Fruit fly (Drosophila melanogaster): Measurements from ENCODE around the gene CG15561.

DNA sequence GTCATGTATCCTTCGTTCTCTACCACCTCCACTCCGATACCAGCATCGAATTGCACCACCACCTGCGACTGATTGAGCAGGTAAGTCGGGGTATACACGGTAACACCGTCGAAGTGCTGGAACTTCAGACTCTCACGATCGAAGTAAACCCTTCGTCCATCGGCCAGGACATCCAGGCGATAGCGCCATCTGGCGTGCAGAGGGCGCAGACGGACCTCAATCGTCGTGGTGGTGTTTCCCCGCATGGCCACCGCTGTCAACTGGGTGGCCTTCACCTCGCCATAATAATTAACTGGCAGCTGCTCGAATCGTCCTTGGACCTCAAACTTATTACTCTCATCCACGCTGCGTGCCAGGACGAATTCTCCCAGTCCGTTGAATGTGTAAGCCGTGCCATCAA, 33.9 kb downstream of the CG15561 start:
- TF ChIP-seq CG14965 (GFP tag; optimal IDR thresholded peaks at IDR 0.05; ENCODE audit: borderline replicate concordance), result no peak
- TF ChIP-seq CG4730 (GFP tag; IDR thresholded peaks at IDR 0.05), result no peak
